Worm (Caenorhabditis elegans): ENCODE measurements around the gene F49H6.5.

F49H6.5 gene

ce11 chrV:17005189-17005588, 17.9 kb upstream of the F49H6.5 start, which contains the start of gene srh-131:
TSS of gene srh-131 (plus strand) at chrV:17005489.
- TF ChIP-seq ceh-45 (GFP tag; IDR thresholded peaks at IDR 0.05) (no peak), pat-9 (tag; optimal IDR thresholded peaks at IDR 0.05) (no peak), ttx-3 (tag; optimal IDR thresholded peaks at IDR 0.05) (no peak), che-1 (tag; optimal IDR thresholded peaks at IDR 0.05) (no peak), ets-4 (tag; optimal IDR thresholded peaks at IDR 0.05) (no peak), ceh-30 (tag; optimal IDR thresholded peaks at IDR 0.05) (no peak), pag-3 (tag; optimal IDR thresholded peaks at IDR 0.05; ENCODE audit: borderline replicate concordance) (no peak), ama-1 (optimal IDR thresholded peaks at IDR 0.05) (no peak), pax-1 (tag; optimal IDR thresholded peaks at IDR 0.05) (no peak), ceh-34 (tag; optimal IDR thresholded peaks at IDR 0.05) (no peak), tbx-7 (tag; optimal IDR thresholded peaks at IDR 0.05) (no peak)

ce11 chrV:17008302-17008701, 14.7 kb upstream of the F49H6.5 start, which contains the start of gene sri-69:
TSS of gene sri-69 (minus strand) at chrV:17008402.
- TF ChIP-seq ceh-45 (GFP tag; IDR thresholded peaks at IDR 0.05), result no peak
- TF ChIP-seq fkh-10 (GFP tag; optimal IDR thresholded peaks at IDR 0.05), result no peak
- no peak for TF ChIP-seq lin-11 (tag; optimal IDR thresholded peaks at IDR 0.05)
- no peak for TF ChIP-seq sdc-2 (tag; optimal IDR thresholded peaks at IDR 0.05)
- TF ChIP-seq ceh-9 (tag; optimal IDR thresholded peaks at IDR 0.05), result no peak
- no peak for TF ChIP-seq gmeb-2 (tag; optimal IDR thresholded peaks at IDR 0.05)
- no peak for TF ChIP-seq che-1 (tag; optimal IDR thresholded peaks at IDR 0.05)
- no peak for TF ChIP-seq pha-2 (tag; optimal IDR thresholded peaks at IDR 0.05)
- TF ChIP-seq madf-2 (tag; optimal IDR thresholded peaks at IDR 0.05), result no peak

- TF ChIP-seq ceh-48 (tag; optimal IDR thresholded peaks at IDR 0.05), result no peak
- TF ChIP-seq unc-55 (GFP tag; optimal IDR thresholded peaks at IDR 0.05), result no peak
Measured at ce11 chrV:17009342-17010064, 13.5 kb upstream of the F49H6.5 start, which contains the start of the genes clc-12 and clec-240. TSS of gene clc-12 (minus strand) at chrV:17009388. TSS of gene clec-240 (plus strand) at chrV:17010014.

- no peak for TF ChIP-seq hlh-30 (tag; optimal IDR thresholded peaks at IDR 0.05; ENCODE audit: insufficient read depth)
- TF ChIP-seq sox-4 (tag; optimal IDR thresholded peaks at IDR 0.05), result no peak
- TF ChIP-seq che-1 (tag; optimal IDR thresholded peaks at IDR 0.05), result no peak
- no peak for TF ChIP-seq ref-2 (tag; optimal IDR thresholded peaks at IDR 0.05)
- TF ChIP-seq elt-2 (tag; optimal IDR thresholded peaks at IDR 0.05), result no peak
- TF ChIP-seq syd-9 (tag; optimal IDR thresholded peaks at IDR 0.05), result no peak
- TF ChIP-seq ceh-34 (tag; optimal IDR thresholded peaks at IDR 0.05), result no peak
- TF ChIP-seq T23F11.4 (GFP tag; optimal IDR thresholded peaks at IDR 0.05), result no peak
- no peak for TF ChIP-seq ceh-6 (GFP tag; optimal IDR thresholded peaks at IDR 0.05)
- TF ChIP-seq F13H6.1 (tag; optimal IDR thresholded peaks at IDR 0.05), result no peak
- TF ChIP-seq ceh-45 (GFP tag; IDR thresholded peaks at IDR 0.05), result no peak
- no peak for TF ChIP-seq hlh-13 (GFP tag; optimal IDR thresholded peaks at IDR 0.05)
- no peak for TF ChIP-seq hlh-15 (tag; optimal IDR thresholded peaks at IDR 0.05)
Measured at ce11 chrV:17013232-17013631, 9.8 kb upstream of the F49H6.5 start, which contains the start of gene clec-241. TSS of gene clec-241 (minus strand) at chrV:17013332.

ce11 chrV:17014050-17014449, 9.0 kb upstream of the F49H6.5 start, which contains the start of gene clc-13:
TSS of gene clc-13 (plus strand) at chrV:17014408.
- peak; percentile 89 for TF ChIP-seq elt-2 (tag; optimal IDR thresholded peaks at IDR 0.05)
- no peak for TF ChIP-seq K02D7.2 (tag; optimal IDR thresholded peaks at IDR 0.05)
- no peak for TF ChIP-seq pha-2 (tag; optimal IDR thresholded peaks at IDR 0.05)
- no peak for TF ChIP-seq ceh-48 (tag; optimal IDR thresholded peaks at IDR 0.05)

- TF ChIP-seq K02D7.2 (tag; optimal IDR thresholded peaks at IDR 0.05), result no peak
Measured at ce11 chrV:17016787-17017186, 6.3 kb upstream of the F49H6.5 start, which contains the start of gene srh-97. TSS of gene srh-97 (plus strand) at chrV:17017087.
